Fruit fly (Drosophila melanogaster) ovary, adult (tissue): ENCODE data around the gene Rtel1.

Experiments used
- CG17801 ChIP-seq: fragments of 200-800 bp; optimal IDR thresholded peaks from 2 replicates; lab custom pipeline; 2019; ENCODE audit warnings: missing biosample characterization, mild to moderate bottlenecking, missing genetic modification characterization, moderate library complexity; ENCODE audit not compliant: partially characterized antibody

Gene Rtel1

dm6 chrX:5746864-5747861, at the start of gene Rtel1, which contains the start of gene IntS6:
Gene Rtel1 (plus strand): TSS chrX:5747747.
Gene IntS6 (minus strand): TSS chrX:5747254.
- peak; percentile 95 for TF ChIP-seq CG17801 (GFP tag; lab: Kevin White, UChicago)

- TF ChIP-seq CG17801 (GFP tag; lab: Kevin White, UChicago), result peak; percentile 49
These were observed 49.3 kb upstream of the Rtel1 start, which contains the start of gene AdamTS-B for dm6 chrX:5698087-5698727. Gene AdamTS-B (plus strand): TSS chrX:5698557.

- no peak for TF ChIP-seq CG17801 (GFP tag; lab: Kevin White, UChicago)
These were observed 47.6 kb upstream of the Rtel1 start for dm6 chrX:5699824-5700498.

dm6 chrX:5705097-5705496, 42.5 kb upstream of the Rtel1 start:
- no peak for TF ChIP-seq CG17801 (GFP tag; lab: Kevin White, UChicago)

dm6 chrX:5705899-5706312, 41.6 kb upstream of the Rtel1 start:
- TF ChIP-seq CG17801 (GFP tag; lab: Kevin White, UChicago), result no peak

- TF ChIP-seq CG17801 (GFP tag; lab: Kevin White, UChicago), result no peak
These were observed 34.6 kb upstream of the Rtel1 start for dm6 chrX:5712966-5713365.

dm6 chrX:5714786-5715185, 32.8 kb upstream of the Rtel1 start:
- no peak for TF ChIP-seq CG17801 (GFP tag; lab: Kevin White, UChicago)

dm6 chrX:5715455-5716227, 31.9 kb upstream of the Rtel1 start:
- no peak for TF ChIP-seq CG17801 (GFP tag; lab: Kevin White, UChicago)

dm6 chrX:5717741-5718475, 29.6 kb upstream of the Rtel1 start, which contains the start of gene CG33080:
Gene CG33080 (minus strand): TSS chrX:5717778.
- no peak for TF ChIP-seq CG17801 (GFP tag; lab: Kevin White, UChicago)

dm6 chrX:5718476-5719012, 29.0 kb upstream of the Rtel1 start:
- TF ChIP-seq CG17801 (GFP tag; lab: Kevin White, UChicago), result peak; percentile 72

dm6 chrX:5723577-5723976, 24.0 kb upstream of the Rtel1 start:
- no peak for TF ChIP-seq CG17801 (GFP tag; lab: Kevin White, UChicago)

- no peak for TF ChIP-seq CG17801 (GFP tag; lab: Kevin White, UChicago)
These were observed 23.3 kb upstream of the Rtel1 start for dm6 chrX:5724151-5724699.

- TF ChIP-seq CG17801 (GFP tag; lab: Kevin White, UChicago), result no peak
These were observed 22.8 kb upstream of the Rtel1 start for dm6 chrX:5724744-5725185.
